Fruit fly (Drosophila melanogaster) whole organism, embryonic: ENCODE results near the gene CG1628.

Source experiments
- Bgb ChIP-seq: fragments of 200-800 bp; sonication (Bioruptor generic); IDR thresholded peaks from 2 replicates; pipeline ENCODE4 v1.3.6; 2022; ENCODE audit warnings: missing biosample characterization, missing genetic modification characterization; ENCODE audit not compliant: partially characterized antibody
- C15 ChIP-seq: fragments of 200-800 bp; sonication (Bioruptor generic); IDR thresholded peaks from 3 replicates; pipeline ENCODE4 v1.3.6; 2022; ENCODE audit warnings: missing biosample characterization, missing genetic modification characterization
- CG10274 ChIP-seq: fragments of 200-800 bp; sonication (Bioruptor generic); optimal IDR thresholded peaks from 3 replicates; lab custom pipeline; 2017; ENCODE audit warnings: missing biosample characterization, mild to moderate bottlenecking, missing genetic modification characterization
- CG12659 ChIP-seq: fragments of 200-800 bp; sonication (Bioruptor generic); optimal IDR thresholded peaks from 3 replicates; lab custom pipeline; 2017; ENCODE audit warnings: mild to moderate bottlenecking, missing biosample characterization, missing genetic modification reagents, missing genetic modification characterization
- CG13424 ChIP-seq: fragments of 200-800 bp; sonication (Bioruptor generic); optimal IDR thresholded peaks from 2 replicates; lab custom pipeline; 2019; ENCODE audit warnings: missing biosample characterization, mild to moderate bottlenecking, missing genetic modification characterization, moderate library complexity
- CG15601 ChIP-seq: fragments of 200-800 bp; sonication (Bioruptor generic); optimal IDR thresholded peaks from 3 replicates; lab custom pipeline; 2019; ENCODE audit warnings: missing biosample characterization, mild to moderate bottlenecking, missing genetic modification characterization, moderate library complexity
- CG1602 ChIP-seq: fragments of 200-800 bp; sonication (Bioruptor generic); optimal IDR thresholded peaks from 3 replicates; lab custom pipeline; 2016; ENCODE audit warnings: missing biosample characterization, missing genetic modification characterization
- CG31441 ChIP-seq: fragments of 200-800 bp; sonication (Bioruptor generic); IDR thresholded peaks from 2 replicates; pipeline ENCODE4 v1.3.6; 2022; ENCODE audit warnings: missing biosample characterization, missing genetic modification characterization
- CG34422 ChIP-seq: fragments of 200-800 bp; sonication (Bioruptor generic); IDR thresholded peaks from 3 replicates; pipeline ENCODE4 v1.3.6; 2022; ENCODE audit warnings: missing biosample characterization, missing genetic modification characterization
- CG3847 ChIP-seq: fragments of 200-800 bp; sonication (Bioruptor generic); IDR thresholded peaks from 2 replicates; pipeline ENCODE4 v1.3.6; 2022; ENCODE audit warnings: missing biosample characterization, missing genetic modification characterization
- CG4424 ChIP-seq: fragments of 200-800 bp; sonication (Bioruptor generic); optimal IDR thresholded peaks from 3 replicates; lab custom pipeline; 2016; ENCODE audit warnings: missing biosample characterization, missing genetic modification characterization
- CG7357 ChIP-seq: fragments of 200-800 bp; sonication (Bioruptor generic); IDR thresholded peaks from 3 replicates; pipeline ENCODE4 v1.3.6; 2022; ENCODE audit warnings: missing biosample characterization, missing genetic modification characterization
- CG7786 ChIP-seq: fragments of 200-800 bp; sonication (Bioruptor generic); optimal IDR thresholded peaks from 2 replicates; lab custom pipeline; 2016; ENCODE audit warnings: missing biosample characterization, missing genetic modification characterization
- CG8478 ChIP-seq: fragments of >200 bp; optimal IDR thresholded peaks from 2 replicates; lab custom pipeline; 2018
- CoRest ChIP-seq: fragments of 200-800 bp; sonication (Bioruptor generic); optimal IDR thresholded peaks from 3 replicates; lab custom pipeline; 2018; ENCODE audit warnings: missing biosample characterization, mild to moderate bottlenecking, missing genetic modification characterization, moderate library complexity
- E2f2 ChIP-seq: fragments of 200-800 bp; sonication (Bioruptor generic); IDR thresholded peaks from 2 replicates; pipeline ENCODE4 v1.3.6; 2022; ENCODE audit warnings: missing biosample characterization, missing genetic modification characterization
- Fer1 ChIP-seq: fragments of 200-800 bp; sonication (Bioruptor generic); optimal IDR thresholded peaks from 2 replicates; lab custom pipeline; 2017; ENCODE audit warnings: missing biosample characterization, mild to moderate bottlenecking, missing genetic modification characterization
- Fer2 ChIP-seq: fragments of 200-800 bp; sonication (Bioruptor generic); optimal IDR thresholded peaks from 2 replicates; lab custom pipeline; 2018; ENCODE audit warnings: missing biosample characterization, mild to moderate bottlenecking, missing genetic modification characterization, moderate library complexity
- HLH4C ChIP-seq: fragments of 200-800 bp; sonication (Bioruptor generic); IDR thresholded peaks from 3 replicates; pipeline ENCODE4 v1.3.6; 2022; ENCODE audit warnings: missing biosample characterization, missing genetic modification characterization; ENCODE audit not compliant: partially characterized antibody
- Hmr ChIP-seq: fragments of 200-800 bp; sonication (Bioruptor generic); optimal IDR thresholded peaks from 3 replicates; lab custom pipeline; 2017; ENCODE audit warnings: mild to moderate bottlenecking, missing biosample characterization, missing genetic modification reagents, missing genetic modification characterization
- MBD-R2 ChIP-seq: fragments of 200-800 bp; sonication (Bioruptor generic); IDR thresholded peaks from 2 replicates; pipeline ENCODE4 v1.3.6; 2022; ENCODE audit warnings: missing biosample characterization, missing genetic modification characterization
- Med ChIP-seq: fragments of 200-800 bp; sonication (Bioruptor generic); peaks from one replicate; lab custom pipeline; 2016; ENCODE audit warnings: missing biosample characterization, missing genetic modification characterization, mild to moderate bottlenecking, inconsistent platforms, moderate library complexity
- Opbp ChIP-seq: fragments of 200-800 bp; sonication (Bioruptor generic); IDR thresholded peaks from 3 replicates; pipeline ENCODE4 v1.3.6; 2022; ENCODE audit warnings: missing biosample characterization, missing genetic modification characterization; ENCODE audit not compliant: partially characterized antibody
- Pdp1 ChIP-seq, 2 experiments: fragments of 200-800 bp; sonication (Bioruptor generic); optimal IDR thresholded peaks; 3 replicates each; lab custom pipeline; 2016; ENCODE audit warnings: missing biosample characterization in 2 of 2, missing genetic modification characterization in 2 of 2, mild to moderate bottlenecking in 1 of 2, moderate library complexity in 1 of 2
- Six4 ChIP-seq: fragments of 200-800 bp; sonication (Bioruptor generic); optimal IDR thresholded peaks from 2 replicates; lab custom pipeline; 2016; ENCODE audit warnings: missing biosample characterization, missing genetic modification characterization
- Stat92E ChIP-seq, 3 experiments: fragments of >200 bp in 2 of 3; fragments of 200-800 bp in 1 of 3; sonication (Bioruptor generic) in 1 of 3; optimal IDR thresholded peaks; 2 replicates each; lab custom pipeline; 2017 to 2019; ENCODE audit warnings: missing biosample characterization in 3 of 3, missing genetic modification characterization in 3 of 3, mild to moderate bottlenecking in 1 of 3, moderate library complexity in 1 of 3
- Xrp1 ChIP-seq: fragments of 200-800 bp; sonication (Bioruptor generic); IDR thresholded peaks from 2 replicates; pipeline ENCODE4 v1.3.6; 2022; ENCODE audit warnings: missing biosample characterization, missing genetic modification characterization
- ap ChIP-seq: fragments of 200-800 bp; sonication (Bioruptor generic); IDR thresholded peaks from 2 replicates; pipeline ENCODE4 v1.3.6; 2022; ENCODE audit warnings: missing biosample characterization, missing genetic modification characterization
- ara ChIP-seq: fragments of 200-800 bp; sonication (Bioruptor generic); IDR thresholded peaks from 2 replicates; pipeline ENCODE4 v1.3.6; 2022; ENCODE audit warnings: missing biosample characterization, missing genetic modification characterization
- ato ChIP-seq: fragments of 200-800 bp; sonication (Bioruptor generic); IDR thresholded peaks from 2 replicates; pipeline ENCODE4 v1.3.6; 2022; ENCODE audit warnings: missing biosample characterization, missing genetic modification characterization; ENCODE audit not compliant: partially characterized antibody
- bab2 ChIP-seq: fragments of 200-800 bp; sonication (Bioruptor generic); optimal IDR thresholded peaks from 2 replicates; lab custom pipeline; 2016; ENCODE audit warnings: missing biosample characterization, missing genetic modification characterization
- bbx ChIP-seq: fragments of 200-800 bp; sonication (Bioruptor generic); IDR thresholded peaks from 2 replicates; pipeline ENCODE4 v1.3.6; 2022; ENCODE audit warnings: missing biosample characterization, missing genetic modification characterization; ENCODE audit not compliant: partially characterized antibody
- crol ChIP-seq: fragments of 200-800 bp; sonication (Bioruptor generic); IDR thresholded peaks from 2 replicates; pipeline ENCODE4 v1.3.6; 2022; ENCODE audit warnings: missing biosample characterization, missing genetic modification characterization
- eyg ChIP-seq: fragments of 200-800 bp; sonication (Bioruptor generic); optimal IDR thresholded peaks from 3 replicates; lab custom pipeline; 2016; ENCODE audit warnings: missing biosample characterization, missing genetic modification characterization
- kay ChIP-seq: fragments of 200-800 bp; sonication (Bioruptor generic); optimal IDR thresholded peaks from 2 replicates; lab custom pipeline; 2016; ENCODE audit warnings: missing biosample characterization, missing genetic modification characterization
- klu ChIP-seq: fragments of 200-800 bp; sonication (Bioruptor generic); IDR thresholded peaks from 2 replicates; pipeline ENCODE4 v1.3.6; 2022; ENCODE audit warnings: missing biosample characterization, missing genetic modification characterization
- knrl ChIP-seq: fragments of 200-800 bp; sonication (Bioruptor generic); IDR thresholded peaks from 3 replicates; pipeline ENCODE4 v1.3.6; 2022; ENCODE audit warnings: missing biosample characterization, missing genetic modification characterization; ENCODE audit not compliant: partially characterized antibody
- lab ChIP-seq: fragments of 200-800 bp; sonication (Bioruptor generic); optimal IDR thresholded peaks from 3 replicates; lab custom pipeline; 2017; ENCODE audit warnings: missing biosample characterization, missing genetic modification characterization, mild to moderate bottlenecking, moderate library complexity, missing genetic modification reagents
- nau ChIP-seq: fragments of 200-800 bp; sonication (Bioruptor generic); optimal IDR thresholded peaks from 3 replicates; lab custom pipeline; 2017; ENCODE audit warnings: missing biosample characterization, mild to moderate bottlenecking, missing genetic modification characterization, missing genetic modification reagents
- nmo ChIP-seq: fragments of 200-800 bp; sonication (Bioruptor generic); optimal IDR thresholded peaks from 2 replicates; lab custom pipeline; 2018; ENCODE audit warnings: missing biosample characterization, mild to moderate bottlenecking, missing genetic modification characterization, moderate library complexity
- pan ChIP-seq, 4 experiments: fragments of >200 bp in 3 of 4; fragments of 200-800 bp in 1 of 4; sonication (Bioruptor generic) in 1 of 4; optimal IDR thresholded peaks in 3 of 4; IDR thresholded peaks in 1 of 4; 2 replicates each; pipeline versions ENCODE4 v1.3.6 to Lab custom; 2017 to 2022; ENCODE audit warnings: missing biosample characterization in 2 of 4, missing genetic modification characterization in 2 of 4, mixed read lengths in 1 of 4
- pzg ChIP-seq: fragments of 200-800 bp; sonication (Bioruptor generic); optimal IDR thresholded peaks from 3 replicates; lab custom pipeline; 2018; ENCODE audit warnings: missing biosample characterization, mild to moderate bottlenecking, missing genetic modification characterization, moderate library complexity
- row ChIP-seq: fragments of 200-800 bp; sonication (Bioruptor generic); IDR thresholded peaks from 3 replicates; pipeline ENCODE4 v1.3.6; 2022; ENCODE audit warnings: missing biosample characterization, missing genetic modification characterization
- slbo ChIP-seq: fragments of 200-800 bp; sonication (Bioruptor generic); IDR thresholded peaks from 2 replicates; pipeline ENCODE4 v1.3.6; 2022; ENCODE audit warnings: missing biosample characterization, missing genetic modification characterization
- slp2 ChIP-seq: fragments of 200-800 bp; sonication (Bioruptor generic); optimal IDR thresholded peaks from 2 replicates; lab custom pipeline; 2016; ENCODE audit warnings: missing biosample characterization, missing genetic modification characterization
- ssp ChIP-seq: fragments of 200-800 bp; sonication (Bioruptor generic); IDR thresholded peaks from 2 replicates; pipeline ENCODE4 v1.3.6; 2022; ENCODE audit warnings: missing biosample characterization, missing genetic modification characterization

CG1628 gene

DNA sequence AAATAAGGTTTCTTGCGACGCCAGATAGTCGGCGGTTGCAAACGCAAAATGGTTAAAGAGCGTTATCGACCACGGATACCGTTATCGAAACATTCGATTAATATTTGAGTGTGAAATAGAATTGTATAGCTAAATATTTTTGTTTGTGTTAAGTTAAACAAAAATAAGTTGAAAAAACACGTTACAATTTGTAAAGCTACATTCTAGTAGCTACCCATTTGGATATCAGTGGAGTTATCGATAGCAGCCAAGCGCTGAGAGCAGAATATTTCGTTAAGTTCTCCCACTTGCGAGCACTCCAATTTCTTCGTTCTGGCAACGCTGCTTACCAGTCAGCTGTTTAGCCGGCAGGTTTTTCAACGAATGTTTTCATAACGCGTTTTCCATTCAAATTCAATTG is 6.7 kb downstream of the CG1628 start, which contains the start of the genes Hmr and CG2124 (continued):
- TF ChIP-seq HLH4C (GFP tag; lab: Robert Waterston, UW), result peak; percentile 88
- TF ChIP-seq nau (GFP tag; lab: Kevin White, UChicago), result no peak
- no peak for TF ChIP-seq CG8478 (lab: Kevin White, UChicago)
- no peak for TF ChIP-seq Six4 (GFP tag; lab: Kevin White, UChicago)
- peak; percentile 67 for TF ChIP-seq CG15601
- TF ChIP-seq Pdp1 (GFP tag; optimal IDR thresholded peaks at IDR 0.05; lab: Kevin White, UChicago), result peak in 1 of 2 experiments; percentile 49
- 0 out of 3 replicates have a peak, but pooled peaks have one; percentile 15 for TF ChIP-seq row (GFP tag; lab: Robert Waterston, UW)
- TF ChIP-seq eyg, result no peak
- TF ChIP-seq knrl, result peak; percentile 42; the same call in 2 of the 3 replicates
- TF ChIP-seq Stat92E (GFP tag; optimal IDR thresholded peaks at IDR 0.05; lab: Kevin White, UChicago), result peak in 1 of 3 experiments; percentile 30
- no peak for TF ChIP-seq CG7786 (GFP tag; lab: Kevin White, UChicago)
- TF ChIP-seq E2f2 (GFP tag; lab: Robert Waterston, UW), result peak; percentile 45
- no peak for TF ChIP-seq ssp
- no peak for TF ChIP-seq CG3847 (GFP tag; lab: Robert Waterston, UW)
- no peak for TF ChIP-seq CG13424
- peak; percentile 55 for TF ChIP-seq pzg (GFP tag; lab: Kevin White, UChicago)
- peak; percentile 61 for TF ChIP-seq Med (GFP tag; lab: Kevin White, UChicago)
- TF ChIP-seq Bgb (GFP tag; lab: Robert Waterston, UW), result peak; percentile 46
- peak; percentile 36; the same call in 1 of the 2 replicates for TF ChIP-seq MBD-R2 (GFP tag; lab: Robert Waterston, UW)

DNA sequence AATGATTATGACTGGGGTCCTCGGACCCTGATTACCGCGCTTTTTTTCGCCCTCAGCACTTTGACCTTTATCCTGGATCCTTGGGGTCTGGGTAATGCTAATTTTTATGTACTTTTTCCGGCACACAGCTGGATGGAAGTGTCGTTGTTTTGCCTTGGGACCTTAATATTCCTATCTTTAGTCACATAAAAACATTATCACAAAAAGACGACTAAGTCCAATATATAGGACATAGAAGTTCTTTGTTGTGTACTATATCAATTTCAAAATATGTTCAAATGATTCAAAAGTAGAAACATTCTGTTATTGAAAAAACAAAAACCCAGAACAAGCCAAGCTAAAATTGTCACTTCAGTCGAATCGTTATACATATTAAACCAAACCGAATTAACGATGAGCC is 13.7 kb downstream of the CG1628 start, which contains the start of gene Rab9D:
TSS of gene Rab9D (plus strand) at position 301 of the 400 bp plus-strand sequence.
- TF ChIP-seq CG7357 (GFP tag; lab: Robert Waterston, UW) (no peak), CG10274 (GFP tag; lab: Kevin White, UChicago) (no peak), CG4424 (GFP tag; lab: Kevin White, UChicago) (no peak)
- TF ChIP-seq, all 482 proteins: peak for 0

DNA sequence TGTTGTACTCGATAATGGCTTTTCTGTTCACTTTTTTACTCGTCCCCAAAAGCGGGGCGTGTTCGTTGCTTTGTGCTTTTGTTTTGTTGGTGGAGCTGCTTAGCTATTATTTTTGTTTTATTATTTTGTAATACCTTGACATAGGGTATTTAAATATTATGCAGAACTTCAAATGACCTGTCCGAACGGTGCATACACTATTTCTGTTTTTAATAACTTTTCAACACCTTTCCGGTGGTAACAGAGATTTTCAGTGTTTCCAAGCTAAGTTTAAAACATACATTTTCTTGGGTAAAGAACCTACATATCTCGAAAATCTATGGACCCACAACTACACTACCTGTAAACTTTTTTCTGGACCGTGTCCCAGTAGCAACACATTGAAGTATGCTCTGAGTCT is 15.1 kb downstream of the CG1628 start:
- TF ChIP-seq CG34422 (GFP tag; lab: Robert Waterston, UW) (peak; percentile 62; the same call in 2 of the 3 replicates), nmo (GFP tag; lab: Kevin White, UChicago) (peak; percentile 27), klu (GFP tag; lab: Robert Waterston, UW) (no peak), pan (optimal IDR thresholded peaks at IDR 0.05; lab: Kevin White, UChicago) (no peak), pan (GFP tag; optimal IDR thresholded peaks at IDR 0.05 in 1 of 2, IDR thresholded peaks at IDR 0.05 in 1 of 2) (peak in 1 of 2 experiments; percentile 70), Fer1 (GFP tag; lab: Kevin White, UChicago) (peak; percentile 49), CG12659 (GFP tag; lab: Kevin White, UChicago) (peak; percentile 30), lab (peak; percentile 68), Opbp (GFP tag; lab: Robert Waterston, UW) (no peak), CG1602 (no peak), Xrp1 (GFP tag; lab: Robert Waterston, UW) (peak; percentile 43; the same call in 1 of the 2 replicates), bab2 (peak; percentile 63), crol (GFP tag; lab: Robert Waterston, UW) (no peak), CG31441 (GFP tag; lab: Robert Waterston, UW) (0 out of 2 replicates have a peak, but pooled peaks have one; percentile 18), kay (GFP tag; lab: Kevin White, UChicago) (peak; percentile 7), Hmr (peak; percentile 54), C15 (0 out of 3 replicates have a peak, but pooled peaks have one; percentile 32), CoRest (tag; lab: Kevin White, UChicago) (peak; percentile 23), slp2 (GFP tag; lab: Kevin White, UChicago) (peak; percentile 11), ara (0 out of 2 replicates have a peak, but pooled peaks have one; percentile 5), ato (GFP tag; lab: Robert Waterston, UW) (no peak), slbo (GFP tag; lab: Robert Waterston, UW) (peak; percentile 62; the same call in 1 of the 2 replicates), Fer2 (peak; percentile 30), E2f2 (GFP tag; lab: Robert Waterston, UW) (peak; percentile 31; the same call in 1 of the 2 replicates), ap (GFP tag; lab: Robert Waterston, UW) (peak; percentile 4; the same call in 1 of the 2 replicates), bbx (GFP tag; lab: Robert Waterston, UW) (no peak)
